Fruit fly (Drosophila melanogaster) whole organism, embryonic: Measurements from ENCODE around the gene CG7518.
A peak's percentile ranks its signal among the peaks of the same experiment; 100 is the strongest.

Source experiments
- Asciz ChIP-seq: fragments of 200-800 bp; sonication (Bioruptor generic); optimal IDR thresholded peaks from 2 replicates; lab custom pipeline; 2017; ENCODE audit warnings: missing biosample characterization, mild to moderate bottlenecking, missing genetic modification characterization, missing genetic modification reagents
- Awh ChIP-seq: fragments of 200-800 bp; sonication (Bioruptor generic); IDR thresholded peaks from 2 replicates; pipeline ENCODE4, ENCODE4 v1.3.6; 2022; ENCODE audit warnings: missing biosample characterization, missing genetic modification characterization
- B-H2 ChIP-seq: fragments of 200-800 bp; sonication (Bioruptor generic); optimal IDR thresholded peaks from 2 replicates; lab custom pipeline; 2018; ENCODE audit warnings: missing biosample characterization, mild to moderate bottlenecking, missing genetic modification characterization
- Bgb ChIP-seq: fragments of 200-800 bp; sonication (Bioruptor generic); IDR thresholded peaks from 2 replicates; pipeline ENCODE4 v1.3.6; 2022; ENCODE audit warnings: missing biosample characterization, missing genetic modification characterization; ENCODE audit not compliant: partially characterized antibody
- CG12104 ChIP-seq: fragments of 200-800 bp; sonication (Bioruptor generic); optimal IDR thresholded peaks from 3 replicates; lab custom pipeline; 2016; ENCODE audit warnings: missing biosample characterization, missing genetic modification characterization
- CG12942 ChIP-seq: fragments of 200-800 bp; sonication (Bioruptor generic); optimal IDR thresholded peaks from 3 replicates; lab custom pipeline; 2016; ENCODE audit warnings: missing biosample characterization, missing genetic modification characterization
- CG13624 ChIP-seq: fragments of 200-800 bp; sonication (Bioruptor generic); optimal IDR thresholded peaks from 2 replicates; lab custom pipeline; 2016; ENCODE audit warnings: missing biosample characterization, missing genetic modification characterization
- CG18599 ChIP-seq: fragments of 200-800 bp; sonication (Bioruptor generic); optimal IDR thresholded peaks from 3 replicates; lab custom pipeline; 2017; ENCODE audit warnings: missing biosample characterization, missing genetic modification characterization, mild to moderate bottlenecking, moderate library complexity, missing genetic modification reagents
- CG18619 ChIP-seq: fragments of 200-800 bp; sonication (Bioruptor generic); optimal IDR thresholded peaks from 3 replicates; lab custom pipeline; 2017; ENCODE audit warnings: missing biosample characterization, mild to moderate bottlenecking, missing genetic modification characterization
- CG18764 ChIP-seq: fragments of 200-800 bp; sonication (Bioruptor generic); optimal IDR thresholded peaks from 3 replicates; lab custom pipeline; 2016; ENCODE audit warnings: missing biosample characterization, missing genetic modification characterization
- CG4404 ChIP-seq: fragments of 200-800 bp; sonication (Bioruptor generic); IDR thresholded peaks from 2 replicates; pipeline ENCODE4 v1.3.6; 2022; ENCODE audit warnings: missing biosample characterization, missing genetic modification characterization
- CG4820 ChIP-seq: fragments of 200-800 bp; sonication (Bioruptor generic); optimal IDR thresholded peaks from 3 replicates; lab custom pipeline; 2016; ENCODE audit warnings: missing biosample characterization, missing genetic modification characterization
- CG6689 ChIP-seq: fragments of 200-800 bp; sonication (Bioruptor generic); IDR thresholded peaks from 2 replicates; pipeline ENCODE4 v1.3.6; 2022; ENCODE audit warnings: missing biosample characterization, missing genetic modification characterization
- CG7963 ChIP-seq: fragments of 200-800 bp; sonication (Bioruptor generic); IDR thresholded peaks from 3 replicates; pipeline ENCODE4 v1.3.6; 2022; ENCODE audit warnings: missing biosample characterization, missing genetic modification characterization; ENCODE audit not compliant: partially characterized antibody
- CG9215 ChIP-seq: fragments of 200-800 bp; sonication (Bioruptor generic); IDR thresholded peaks from 2 replicates; pipeline ENCODE4 v1.3.6; 2022; ENCODE audit warnings: missing biosample characterization, missing genetic modification characterization
- CG9727 ChIP-seq: fragments of 200-800 bp; sonication (Bioruptor generic); optimal IDR thresholded peaks from 3 replicates; lab custom pipeline; 2017; ENCODE audit warnings: missing biosample characterization, mild to moderate bottlenecking, missing genetic modification characterization
- CG9876 ChIP-seq: fragments of 200-800 bp; sonication (Bioruptor generic); optimal IDR thresholded peaks from 2 replicates; lab custom pipeline; 2016; ENCODE audit warnings: missing biosample characterization, missing genetic modification characterization
- D19B ChIP-seq: fragments of 200-800 bp; sonication (Bioruptor generic); optimal IDR thresholded peaks from 2 replicates; lab custom pipeline; 2017; ENCODE audit warnings: missing biosample characterization, mild to moderate bottlenecking, missing genetic modification characterization
- Dll ChIP-seq: fragments of 200-800 bp; sonication (Bioruptor generic); IDR thresholded peaks from 4 replicates; pipeline ENCODE4 v1.3.6; 2022; ENCODE audit warnings: missing biosample characterization, missing genetic modification characterization; ENCODE audit not compliant: partially characterized antibody
- Doc2 ChIP-seq: fragments of 200-800 bp; sonication (Bioruptor generic); IDR thresholded peaks from 2 replicates; pipeline ENCODE4 v1.3.6; 2022; ENCODE audit warnings: missing biosample characterization, missing genetic modification characterization
- HHEX ChIP-seq: fragments of 200-800 bp; sonication (Bioruptor generic); optimal IDR thresholded peaks from 3 replicates; lab custom pipeline; 2017; ENCODE audit warnings: missing biosample characterization, mild to moderate bottlenecking, missing genetic modification characterization, missing genetic modification reagents
- Hmr ChIP-seq: fragments of 200-800 bp; sonication (Bioruptor generic); optimal IDR thresholded peaks from 3 replicates; lab custom pipeline; 2017; ENCODE audit warnings: mild to moderate bottlenecking, missing biosample characterization, missing genetic modification reagents, missing genetic modification characterization
- Hsf ChIP-seq: fragments of 200-800 bp; sonication (Bioruptor generic); optimal IDR thresholded peaks from 3 replicates; lab custom pipeline; 2016; ENCODE audit warnings: missing biosample characterization, missing genetic modification characterization
- Jarid2 ChIP-seq: fragments of 200-800 bp; sonication (Bioruptor generic); optimal IDR thresholded peaks from 3 replicates; lab custom pipeline; 2017; ENCODE audit warnings: mild to moderate bottlenecking, missing biosample characterization, missing genetic modification reagents, missing genetic modification characterization
- Mrtf ChIP-seq: fragments of 200-800 bp; sonication (Bioruptor generic); IDR thresholded peaks from 3 replicates; pipeline ENCODE4 v1.3.6; 2022; ENCODE audit warnings: missing biosample characterization, missing genetic modification characterization
- Myb ChIP-seq: fragments of 200-800 bp; sonication (Bioruptor generic); optimal IDR thresholded peaks from 2 replicates; lab custom pipeline; 2016; ENCODE audit warnings: missing biosample characterization, missing genetic modification characterization
- NK7.1 ChIP-seq: fragments of 200-800 bp; sonication (Bioruptor generic); optimal IDR thresholded peaks from 3 replicates; lab custom pipeline; 2016; ENCODE audit warnings: missing biosample characterization, missing genetic modification characterization
- Nf-YA ChIP-seq: fragments of 200-800 bp; sonication (Bioruptor generic); IDR thresholded peaks from 2 replicates; pipeline ENCODE4 v1.3.6; 2022; ENCODE audit warnings: missing biosample characterization, missing genetic modification characterization
- Nf-YC ChIP-seq: fragments of 200-800 bp; optimal IDR thresholded peaks from 3 replicates; lab custom pipeline; 2019; ENCODE audit warnings: missing biosample characterization, mild to moderate bottlenecking, missing genetic modification characterization, moderate library complexity
- Poxn ChIP-seq: fragments of 200-800 bp; sonication (Bioruptor generic); IDR thresholded peaks from 2 replicates; pipeline ENCODE4 v1.3.6; 2022; ENCODE audit warnings: missing biosample characterization, missing genetic modification characterization
- Sry-β ChIP-seq: fragments of 200-800 bp; sonication (Bioruptor generic); optimal IDR thresholded peaks from 2 replicates; lab custom pipeline; 2018; ENCODE audit warnings: missing biosample characterization, mild to moderate bottlenecking, missing genetic modification characterization, moderate library complexity
- Ssrp ChIP-seq: fragments of 200-800 bp; sonication (Bioruptor generic); optimal IDR thresholded peaks from 2 replicates; lab custom pipeline; 2018; ENCODE audit warnings: missing biosample characterization, mild to moderate bottlenecking, missing genetic modification characterization, moderate library complexity
- Xbp1 ChIP-seq: fragments of 200-800 bp; sonication (Bioruptor generic); optimal IDR thresholded peaks from 3 replicates; lab custom pipeline; 2016; ENCODE audit warnings: missing biosample characterization, mild to moderate bottlenecking, missing genetic modification characterization
- ato ChIP-seq: fragments of 200-800 bp; sonication (Bioruptor generic); IDR thresholded peaks from 2 replicates; pipeline ENCODE4 v1.3.6; 2022; ENCODE audit warnings: missing biosample characterization, missing genetic modification characterization; ENCODE audit not compliant: partially characterized antibody
- bcd ChIP-seq: fragments of 200-800 bp; sonication (Bioruptor generic); optimal IDR thresholded peaks from 2 replicates; lab custom pipeline; 2017; ENCODE audit warnings: missing biosample characterization, mild to moderate bottlenecking, missing genetic modification characterization
- bigmax ChIP-seq: fragments of 200-800 bp; sonication (Bioruptor generic); optimal IDR thresholded peaks from 2 replicates; lab custom pipeline; 2018; ENCODE audit warnings: missing biosample characterization, mild to moderate bottlenecking, missing genetic modification characterization
- br ChIP-seq: fragments of >200 bp; optimal IDR thresholded peaks from 2 replicates; lab custom pipeline; 2017
- bsh ChIP-seq, 2 experiments: fragments of 200-800 bp; sonication (Bioruptor generic); optimal IDR thresholded peaks; 2 replicates each; lab custom pipeline; 2017 to 2018; ENCODE audit warnings: mild to moderate bottlenecking in 2 of 2, missing biosample characterization in 2 of 2, missing genetic modification characterization in 2 of 2, moderate library complexity in 1 of 2
- chif ChIP-seq, 2 experiments: fragments of 200-800 bp; sonication (Bioruptor generic); optimal IDR thresholded peaks; 3 replicates each; lab custom pipeline; 2016; ENCODE audit warnings: missing biosample characterization in 2 of 2, missing genetic modification characterization in 2 of 2
- chinmo ChIP-seq: fragments of 200-800 bp; sonication (Bioruptor generic); IDR thresholded peaks from 4 replicates; pipeline ENCODE4 v1.3.6; 2022; ENCODE audit warnings: missing biosample characterization, missing genetic modification characterization; ENCODE audit not compliant: partially characterized antibody
- fu2 ChIP-seq: fragments of 200-800 bp; sonication (Bioruptor generic); optimal IDR thresholded peaks from 2 replicates; lab custom pipeline; 2016; ENCODE audit warnings: missing biosample characterization, missing genetic modification characterization
- klu ChIP-seq: fragments of 200-800 bp; sonication (Bioruptor generic); IDR thresholded peaks from 2 replicates; pipeline ENCODE4 v1.3.6; 2022; ENCODE audit warnings: missing biosample characterization, missing genetic modification characterization
- maf-S ChIP-seq: fragments of 200-800 bp; sonication (Bioruptor generic); optimal IDR thresholded peaks from 2 replicates; lab custom pipeline; 2016; ENCODE audit warnings: missing biosample characterization, missing genetic modification characterization
- mam ChIP-seq: fragments of 200-800 bp; sonication (Bioruptor generic); optimal IDR thresholded peaks from 3 replicates; lab custom pipeline; 2016; ENCODE audit warnings: missing biosample characterization, missing genetic modification characterization
- nerfin-1 ChIP-seq: fragments of 200-800 bp; sonication (Bioruptor generic); optimal IDR thresholded peaks from 3 replicates; lab custom pipeline; 2019; ENCODE audit warnings: missing biosample characterization, mild to moderate bottlenecking, missing genetic modification characterization, moderate library complexity
- pho ChIP-seq: fragments of 200-800 bp; sonication (Bioruptor generic); optimal IDR thresholded peaks from 2 replicates; lab custom pipeline; 2016; ENCODE audit warnings: missing biosample characterization, missing genetic modification characterization
- scrt ChIP-seq: fragments of 200-800 bp; sonication (Bioruptor generic); optimal IDR thresholded peaks from 2 replicates; lab custom pipeline; 2018; ENCODE audit warnings: missing biosample characterization, mild to moderate bottlenecking, missing genetic modification characterization, moderate library complexity
- trem ChIP-seq: fragments of 200-800 bp; optimal IDR thresholded peaks from 3 replicates; lab custom pipeline; 2019; ENCODE audit warnings: missing biosample characterization, mild to moderate bottlenecking, missing genetic modification characterization, moderate library complexity

CG7518 gene

DNA sequence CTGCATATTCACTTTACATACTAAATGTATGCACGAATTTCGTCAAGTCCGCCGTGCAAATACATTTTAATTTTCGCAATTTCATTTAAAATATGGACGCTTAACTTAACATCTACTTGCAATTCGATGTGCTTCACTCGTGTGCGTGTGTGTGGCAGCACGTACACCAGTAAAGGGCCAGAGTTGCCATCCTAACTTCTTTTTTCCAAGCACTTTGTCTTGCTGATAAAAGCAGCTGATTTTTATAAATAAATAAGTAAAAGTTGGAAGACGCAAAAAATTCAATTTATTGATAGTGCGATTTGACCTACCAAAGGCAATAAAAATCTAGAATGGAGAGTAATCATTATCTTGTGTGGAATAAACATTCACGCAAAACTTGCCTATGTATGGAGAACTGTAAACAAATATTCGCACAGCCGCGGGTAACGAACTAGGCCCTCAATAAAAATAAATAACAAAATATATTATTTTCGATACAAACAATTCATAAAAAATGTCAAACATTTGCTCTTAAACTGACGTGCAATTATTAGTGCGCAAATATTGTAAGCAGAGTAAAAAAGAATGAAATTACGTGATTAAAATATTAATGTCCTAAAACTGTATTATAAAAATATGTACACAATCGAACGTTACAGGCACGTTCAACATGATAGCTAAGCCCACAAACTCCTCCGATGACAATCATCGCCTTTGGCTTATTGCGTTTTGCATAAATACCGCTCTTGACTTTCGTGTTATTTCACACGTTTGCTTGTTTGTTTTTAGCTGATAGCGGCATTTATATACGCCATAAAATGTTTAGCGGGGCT lies 15.5 kb upstream of the CG7518 start (continued):
- TF ChIP-seq Poxn (0 out of 2 replicates have a peak, but pooled peaks have one; percentile 6), Dll (GFP tag; lab: Robert Waterston, UW) (peak; percentile 31; the same call in 1 of the 4 replicates), bsh (GFP tag; optimal IDR thresholded peaks at IDR 0.05; lab: Kevin White, UChicago) (peak; percentile 23 to 67), HHEX (peak; percentile 71), Asciz (GFP tag; lab: Kevin White, UChicago) (peak; percentile 42), CG9215 (peak; percentile 68), bcd (peak; percentile 79), Hmr (GFP tag; lab: Kevin White, UChicago) (peak; percentile 84), Bgb (no peak; the same call in 1 of the 2 replicates), CG12104 (GFP tag; lab: Kevin White, UChicago) (peak; percentile 41), bigmax (GFP tag; lab: Kevin White, UChicago) (no peak), fu2 (no peak), scrt (GFP tag; lab: Kevin White, UChicago) (peak; percentile 55), NK7.1 (GFP tag; lab: Kevin White, UChicago) (no peak), Xbp1 (GFP tag; lab: Kevin White, UChicago) (peak; percentile 69), CG7963 (no peak), Myb (GFP tag; lab: Kevin White, UChicago) (no peak), nerfin-1 (tag; lab: Kevin White, UChicago) (peak; percentile 52), D19B (GFP tag; lab: Kevin White, UChicago) (peak; percentile 47), Doc2 (GFP tag; lab: Robert Waterston, UW) (no peak), Nf-YA (GFP tag; lab: Robert Waterston, UW) (no peak), CG6689 (peak; percentile 45), CG18619 (GFP tag; lab: Kevin White, UChicago) (peak; percentile 76), br (lab: Kevin White, UChicago) (no peak), chinmo (0 out of 4 replicates have a peak, but pooled peaks have one; percentile 43), CG4404 (GFP tag; lab: Robert Waterston, UW) (no peak), Mrtf (GFP tag; lab: Robert Waterston, UW) (peak; percentile 50; the same call in 1 of the 3 replicates), Nf-YC (tag; lab: Kevin White, UChicago) (peak; percentile 55), klu (GFP tag; lab: Robert Waterston, UW) (peak; percentile 43; the same call in 1 of the 2 replicates), trem (tag; lab: Kevin White, UChicago) (peak; percentile 14), Jarid2 (GFP tag; lab: Kevin White, UChicago) (no peak), ato (no peak), CG18764 (GFP tag; lab: Kevin White, UChicago) (peak; percentile 13), CG12942 (GFP tag; lab: Kevin White, UChicago) (peak; percentile 20), Sry-β (GFP tag; lab: Kevin White, UChicago) (no peak), CG9876 (no peak), chif (GFP tag; optimal IDR thresholded peaks at IDR 0.05; lab: Kevin White, UChicago) (no peak), Ssrp (peak; percentile 67), B-H2 (GFP tag; lab: Kevin White, UChicago) (peak; percentile 66), maf-S (no peak), pho (no peak), mam (GFP tag; lab: Kevin White, UChicago) (peak; percentile 13), CG4820 (GFP tag; lab: Kevin White, UChicago) (peak; percentile 33), CG18599 (GFP tag; lab: Kevin White, UChicago) (peak; percentile 81), Hsf (peak; percentile 58), CG9727 (GFP tag; lab: Kevin White, UChicago) (peak; percentile 76), CG13624 (GFP tag; lab: Kevin White, UChicago) (peak; percentile 38), Awh (GFP tag; lab: Robert Waterston, UW) (peak; percentile 64; the same call in 1 of the 2 replicates)
